Worm (Caenorhabditis elegans): ENCODE results near the gene nra-1.

nra-1 gene

DNA sequence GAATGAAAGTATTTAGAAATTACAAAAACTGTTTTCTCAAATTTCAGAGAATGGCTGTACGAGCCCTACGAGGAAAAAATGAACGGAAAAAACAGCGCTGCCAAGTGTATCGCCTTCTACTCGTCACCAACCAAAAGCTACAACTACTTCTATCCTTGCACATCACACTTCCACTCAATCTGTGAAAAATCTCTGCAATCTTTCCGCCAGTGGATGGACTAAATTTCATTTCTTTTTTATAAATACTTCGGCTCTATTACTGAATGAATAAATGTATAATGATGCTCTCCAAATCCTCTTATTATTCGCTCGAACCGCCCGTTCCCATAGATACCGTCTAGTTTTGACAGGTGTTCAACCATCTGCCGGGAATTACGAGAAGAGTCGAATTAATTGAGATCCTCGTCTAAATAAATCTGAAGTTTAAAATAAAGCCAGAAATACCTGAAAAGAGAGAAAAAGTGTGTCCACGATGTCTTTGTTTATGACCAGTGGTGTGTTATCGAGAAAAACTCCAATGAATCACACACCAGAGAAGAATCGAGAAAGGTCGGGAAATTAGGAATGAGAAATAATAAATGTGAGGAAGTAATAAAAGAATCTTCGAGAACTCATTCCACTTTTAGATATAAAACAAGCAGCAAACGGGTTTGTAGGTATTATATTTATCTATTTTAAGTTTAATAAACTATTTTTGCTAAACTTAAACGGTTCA, 6.4 kb downstream of the nra-1 start:
- TF ChIP-seq syd-9 (tag; optimal IDR thresholded peaks at IDR 0.05) (no peak), rnt-1 (tag; optimal IDR thresholded peaks at IDR 0.05) (no peak), C38D4.7 (GFP tag; optimal IDR thresholded peaks at IDR 0.05) (no peak), C08G9.2 (tag; optimal IDR thresholded peaks at IDR 0.05) (no peak), pros-1 (tag; optimal IDR thresholded peaks at IDR 0.05) (no peak), gmeb-2 (tag; optimal IDR thresholded peaks at IDR 0.05) (no peak), hlh-6 (tag; optimal IDR thresholded peaks at IDR 0.05) (no peak), ceh-2 (tag; optimal IDR thresholded peaks at IDR 0.05) (no peak), mec-3 (tag; optimal IDR thresholded peaks at IDR 0.05; ENCODE audit: borderline replicate concordance) (no peak), ceh-45 (GFP tag; IDR thresholded peaks at IDR 0.05) (no peak)

DNA sequence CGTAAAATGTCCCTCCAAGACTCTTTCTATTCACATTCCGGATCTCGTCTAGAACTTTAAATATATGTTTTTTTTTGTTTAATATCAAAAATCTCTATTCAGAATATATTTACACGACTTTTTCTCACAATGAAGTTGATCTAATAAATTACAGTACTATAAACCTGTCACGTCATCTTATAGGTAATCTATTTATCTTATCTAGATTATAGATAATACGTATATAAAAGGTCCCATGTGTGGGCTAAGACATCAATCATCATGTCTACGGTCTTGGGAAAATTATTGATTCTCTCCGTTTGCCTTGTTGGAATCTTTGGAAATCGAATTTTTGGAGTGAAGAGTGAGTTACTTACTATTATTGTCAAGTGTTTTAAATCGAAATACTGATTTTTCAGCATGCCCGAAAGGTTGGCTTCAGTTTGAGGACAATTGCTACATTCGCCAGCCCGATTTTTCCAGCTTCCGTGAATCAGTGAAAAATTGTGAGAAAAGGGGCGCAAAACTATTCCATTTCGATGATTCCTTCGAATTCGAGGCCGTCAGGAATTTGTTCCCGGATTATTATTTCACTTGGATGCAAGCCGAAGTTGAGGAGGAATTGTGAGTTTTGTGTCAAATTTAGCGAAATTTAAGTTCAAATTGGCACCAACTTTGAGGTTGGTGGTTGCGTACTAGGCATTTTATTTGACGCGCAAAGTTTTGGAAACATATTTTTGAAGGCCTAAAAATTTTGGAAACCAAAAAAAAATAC, 7.1 kb downstream of the nra-1 start, which contains the start of gene clec-196:
Gene clec-196 (plus strand): TSS at position 252 of the 754 bp plus-strand sequence.
- no peak for TF ChIP-seq elt-2 (tag; optimal IDR thresholded peaks at IDR 0.05)
- peak; percentile 74 for TF ChIP-seq unc-55 (GFP tag; optimal IDR thresholded peaks at IDR 0.05)

DNA sequence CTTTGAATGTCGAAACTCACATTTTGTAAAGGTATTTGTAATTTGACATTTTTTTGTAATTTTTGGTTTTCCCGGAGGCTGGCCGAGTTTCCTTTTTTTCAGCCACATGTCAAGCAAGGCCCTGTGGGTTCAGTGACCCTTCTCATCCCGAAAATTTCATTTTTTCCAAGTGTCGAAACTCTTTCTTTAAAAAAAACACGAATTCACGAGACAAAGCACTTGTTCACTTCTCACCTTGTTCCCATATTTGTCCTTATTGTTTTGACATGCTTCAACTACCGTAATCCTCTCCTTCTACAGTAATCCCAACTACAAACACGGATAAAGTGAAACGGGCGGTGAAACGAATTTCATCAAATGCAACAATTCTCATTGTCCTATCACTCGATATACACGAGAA, 8.7 kb downstream of the nra-1 start, which contains the start of gene lhfp-4:
Gene lhfp-4 (plus strand): TSS at position 301 of the 400 bp plus-strand sequence.
- TF ChIP-seq odd-2 (tag; optimal IDR thresholded peaks at IDR 0.05) (no peak), pax-1 (tag; optimal IDR thresholded peaks at IDR 0.05) (peak; percentile 90)

DNA sequence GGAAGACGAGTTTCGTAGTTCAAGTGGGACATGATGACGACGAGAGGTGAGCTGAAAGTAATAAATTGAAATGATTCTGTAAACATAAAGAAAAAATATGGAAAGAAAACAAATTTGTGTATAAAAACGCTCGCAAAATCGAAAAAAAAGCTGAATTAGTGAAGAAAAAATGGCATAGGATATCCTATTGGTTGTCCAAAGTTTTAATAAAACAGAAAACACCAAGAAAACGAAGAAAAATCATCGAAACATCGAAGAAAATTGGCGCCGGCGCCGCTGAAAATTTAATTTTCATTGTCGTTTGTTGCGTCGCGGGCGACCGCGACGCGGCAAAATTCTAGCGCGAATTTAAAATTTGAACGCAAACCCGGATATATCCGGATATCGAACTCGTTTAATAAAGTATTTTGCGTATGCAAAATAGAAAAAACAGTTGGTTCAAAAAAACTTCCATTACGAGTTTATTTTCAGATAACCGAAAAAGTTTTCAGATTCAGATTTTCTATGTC, 10.3 kb downstream of the nra-1 start, which contains the start of gene gln-5:
Gene gln-5 (minus strand): TSS at position 51 of the 509 bp plus-strand sequence.
- TF ChIP-seq elt-2 (tag; optimal IDR thresholded peaks at IDR 0.05): no peak
- TF ChIP-seq odd-2 (tag; optimal IDR thresholded peaks at IDR 0.05): no peak
- no peak for TF ChIP-seq eyg-1 (tag; optimal IDR thresholded peaks at IDR 0.05)
- TF ChIP-seq nhr-11 (tag; optimal IDR thresholded peaks at IDR 0.05): no peak
- no peak for TF ChIP-seq ceh-34 (tag; optimal IDR thresholded peaks at IDR 0.05)
- no peak for TF ChIP-seq hlh-30 (tag; optimal IDR thresholded peaks at IDR 0.05; ENCODE audit: insufficient read depth)
- TF ChIP-seq lin-11 (tag; optimal IDR thresholded peaks at IDR 0.05): no peak
- no peak for TF ChIP-seq ceh-45 (GFP tag; IDR thresholded peaks at IDR 0.05)
- no peak for TF ChIP-seq rnt-1 (tag; optimal IDR thresholded peaks at IDR 0.05)

DNA sequence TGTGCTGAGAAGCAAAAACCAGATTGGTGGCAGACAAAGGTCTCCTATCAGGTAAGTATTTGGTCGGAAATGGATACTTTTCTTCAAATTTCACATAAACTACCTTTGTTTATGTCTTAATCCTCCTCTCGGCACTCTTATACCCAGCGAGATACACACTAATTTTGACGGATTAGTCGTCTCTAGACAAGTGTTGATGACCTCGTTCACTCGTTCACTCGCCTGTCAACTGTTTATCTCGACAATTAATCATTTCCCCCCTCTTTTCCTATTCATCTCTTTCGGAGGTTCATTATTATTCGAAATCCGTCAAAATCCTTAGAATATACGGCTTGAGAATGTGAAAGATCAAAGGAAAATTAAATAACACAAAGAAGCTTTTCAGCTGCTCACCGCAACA, 14.3 kb downstream of the nra-1 start:
- TF ChIP-seq pag-3 (tag; optimal IDR thresholded peaks at IDR 0.05; ENCODE audit: borderline replicate concordance) (no peak), unc-55 (GFP tag; optimal IDR thresholded peaks at IDR 0.05) (peak; percentile 98)

DNA sequence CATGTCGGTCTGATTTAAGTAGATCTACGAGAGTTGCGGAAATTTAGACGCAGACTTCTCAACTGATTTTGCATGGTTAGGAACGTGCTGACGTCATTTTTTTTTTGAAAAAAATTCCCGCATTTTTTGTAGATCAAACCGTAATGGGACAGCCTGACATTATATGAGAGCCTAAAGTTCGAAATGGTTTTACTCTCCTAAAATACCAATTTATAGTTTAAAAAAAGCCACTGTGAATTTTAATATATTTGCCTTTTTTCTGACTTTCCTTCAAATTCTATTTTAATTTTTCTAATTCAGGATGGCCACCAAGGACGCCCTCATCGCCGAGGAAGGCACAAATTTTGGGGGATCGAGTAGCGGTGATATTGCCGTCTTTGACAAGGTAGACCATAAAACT, 15.0 kb downstream of the nra-1 start, which contains the start of gene atgp-1:
Gene atgp-1 (plus strand): TSS at position 301 of the 400 bp plus-strand sequence.
- TF ChIP-seq ref-2 (tag; optimal IDR thresholded peaks at IDR 0.05) (no peak), unc-42 (tag; optimal IDR thresholded peaks at IDR 0.05) (no peak), fkh-10 (GFP tag; optimal IDR thresholded peaks at IDR 0.05) (no peak), Y22D7AL.16 (tag; optimal IDR thresholded peaks at IDR 0.05) (no peak), hlh-8 (tag; optimal IDR thresholded peaks at IDR 0.05) (no peak), nhr-232 (tag; optimal IDR thresholded peaks at IDR 0.05) (no peak), eyg-1 (tag; optimal IDR thresholded peaks at IDR 0.05) (no peak), fkh-6 (tag; optimal IDR thresholded peaks at IDR 0.05) (no peak), hlh-15 (tag; optimal IDR thresholded peaks at IDR 0.05) (no peak), ztf-16 (tag; optimal IDR thresholded peaks at IDR 0.05) (no peak), ceh-19 (GFP tag; optimal IDR thresholded peaks at IDR 0.05) (no peak), ceh-31 (tag; optimal IDR thresholded peaks at IDR 0.05) (no peak), lim-6 (tag; optimal IDR thresholded peaks at IDR 0.05) (no peak), tbx-2 (tag; optimal IDR thresholded peaks at IDR 0.05) (no peak), ceh-34 (tag; optimal IDR thresholded peaks at IDR 0.05) (no peak), ceh-22 (tag; optimal IDR thresholded peaks at IDR 0.05) (no peak), fax-1 (tag; optimal IDR thresholded peaks at IDR 0.05) (no peak), hlh-6 (tag; optimal IDR thresholded peaks at IDR 0.05) (no peak)

Data from whole organism, late embryonic.